Fruit fly (Drosophila melanogaster): ENCODE results near the gene cact.

cact gene

DNA sequence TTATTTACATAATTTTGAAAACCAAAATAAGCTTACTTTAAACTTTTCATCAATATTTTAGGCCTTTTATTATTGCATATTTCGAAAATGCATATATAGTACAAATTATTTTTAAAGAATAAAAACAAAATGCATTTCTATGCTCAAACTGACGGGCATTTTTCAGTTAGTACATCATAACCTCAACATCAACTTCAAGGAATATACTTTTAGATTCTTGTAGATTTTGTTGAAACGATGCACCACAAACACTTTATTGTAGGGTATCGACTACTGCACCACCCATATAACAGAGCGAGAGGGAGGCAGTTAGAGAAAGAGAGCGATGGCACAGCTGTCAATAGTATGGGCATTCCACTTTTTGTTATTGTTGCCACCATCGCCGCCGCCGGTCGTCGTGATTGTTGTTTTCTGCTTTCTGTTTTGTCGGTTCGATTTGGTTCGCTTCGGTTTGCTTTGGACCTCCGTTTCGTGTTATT, 46.2 kb downstream of the cact start (continued):
- TF ChIP-seq kah (GFP tag; optimal IDR thresholded peaks at IDR 0.05) (peak; percentile 84), kni (GFP tag; optimal IDR thresholded peaks at IDR 0.05) (peak; percentile 80), ind (GFP tag; optimal IDR thresholded peaks at IDR 0.05) (peak; percentile 92), CG3838 (GFP tag; optimal IDR thresholded peaks at IDR 0.05) (peak; percentile 76), vfl (GFP tag; optimal IDR thresholded peaks at IDR 0.05) (peak; percentile 19), Vsx1 (GFP tag; optimal IDR thresholded peaks at IDR 0.05) (peak; percentile 85), CG17568 (GFP tag; optimal IDR thresholded peaks at IDR 0.05) (peak; percentile 79), wek (GFP tag; optimal IDR thresholded peaks at IDR 0.05) (peak; percentile 91), Oaz (GFP tag; IDR thresholded peaks at IDR 0.05) (peak; percentile 84), Hmr (GFP tag; optimal IDR thresholded peaks at IDR 0.05) (peak; percentile 85), bsh (GFP tag; optimal IDR thresholded peaks at IDR 0.05) (peak; percentile 85 to 93), tap (tag; optimal IDR thresholded peaks at IDR 0.05) (peak; percentile 92), CG6654 (GFP tag; optimal IDR thresholded peaks at IDR 0.05) (peak; percentile 77), insv (GFP tag; optimal IDR thresholded peaks at IDR 0.05) (peak in 1 of 2 experiments; percentile 53), CG33213 (GFP tag; optimal IDR thresholded peaks at IDR 0.05) (peak; percentile 65), Nf-YB (GFP tag; optimal IDR thresholded peaks at IDR 0.05) (peak; percentile 80), org-1 (GFP tag; optimal IDR thresholded peaks at IDR 0.05) (peak; percentile 95), da (GFP tag; optimal IDR thresholded peaks at IDR 0.05) (peak; percentile 83), sisA (GFP tag; IDR thresholded peaks at IDR 0.05) (peak; percentile 80), corto (GFP tag; optimal IDR thresholded peaks at IDR 0.05) (no peak), CG1832 (GFP tag; optimal IDR thresholded peaks at IDR 0.05) (peak; percentile 68), jing (GFP tag; optimal IDR thresholded peaks at IDR 0.05) (peak; percentile 90), knrl (GFP tag; IDR thresholded peaks at IDR 0.05; ENCODE audit: partially characterized antibody) (no peak), schlank (tag; optimal IDR thresholded peaks at IDR 0.05) (peak; percentile 45), CG31224 (GFP tag; IDR thresholded peaks at IDR 0.05) (peak; percentile 38; the same call in 1 of the 2 replicates), CG13296 (GFP tag; optimal IDR thresholded peaks at IDR 0.05) (peak; percentile 87), CG1529 (GFP tag; optimal IDR thresholded peaks at IDR 0.05) (peak; percentile 92), CG6175 (GFP tag; IDR thresholded peaks at IDR 0.05) (no peak), Gug (GFP tag; IDR thresholded peaks at IDR 0.05) (peak; percentile 61; the same call in 2 of the 4 replicates), CG13624 (GFP tag; optimal IDR thresholded peaks at IDR 0.05) (peak; percentile 67), luna (GFP tag; optimal IDR thresholded peaks at IDR 0.05) (no peak), lab (GFP tag; optimal IDR thresholded peaks at IDR 0.05) (peak; percentile 84), chif (GFP tag; optimal IDR thresholded peaks at IDR 0.05) (peak; percentile 86 to 94), Sox100B (GFP tag; optimal IDR thresholded peaks at IDR 0.05) (peak; percentile 97), dmrt11E (tag; optimal IDR thresholded peaks at IDR 0.05) (peak; percentile 93), CG3407 (GFP tag; optimal IDR thresholded peaks at IDR 0.05) (peak; percentile 87), Elba2 (GFP tag; optimal IDR thresholded peaks at IDR 0.05) (no peak), Sox102F (GFP tag; optimal IDR thresholded peaks at IDR 0.05) (peak; percentile 97), CG8765 (GFP tag; IDR thresholded peaks at IDR 0.05) (no peak), Deaf1 (tag; optimal IDR thresholded peaks at IDR 0.05) (peak; percentile 65), Opbp (GFP tag; IDR thresholded peaks at IDR 0.05; ENCODE audit: partially characterized antibody) (0 out of 3 replicates have a peak, but pooled peaks have one; percentile 9), E2f1 (GFP tag; IDR thresholded peaks at IDR 0.05) (peak; percentile 59), ATbp (GFP tag; optimal IDR thresholded peaks at IDR 0.05) (peak; percentile 94), CG4328 (GFP tag; optimal IDR thresholded peaks at IDR 0.05) (peak; percentile 77), CG10959 (GFP tag; IDR thresholded peaks at IDR 0.05) (peak; percentile 33; the same call in 1 of the 2 replicates), pum (GFP tag; optimal IDR thresholded peaks at IDR 0.05) (peak; percentile 91), slou (GFP tag; optimal IDR thresholded peaks at IDR 0.05) (peak; percentile 80), Tbp (GFP tag; optimal IDR thresholded peaks at IDR 0.05) (no peak), CG16863 (GFP tag; optimal IDR thresholded peaks at IDR 0.05) (peak; percentile 91), CG11504 (tag; optimal IDR thresholded peaks at IDR 0.05) (peak; percentile 96)

Data from whole organism, embryonic.